Fruit fly (Drosophila melanogaster) whole organism, embryonic: ENCODE measurements around the gene Nepl14.
A peak's percentile ranks its signal among the peaks of the same experiment; 100 is the strongest.

Experiments
- ATbp ChIP-seq: fragments of 200-800 bp; sonication (Bioruptor generic); optimal IDR thresholded peaks from 2 replicates; lab custom pipeline; 2017; ENCODE audit warnings: missing biosample characterization, mild to moderate bottlenecking, missing genetic modification characterization, missing genetic modification reagents
- B-H2 ChIP-seq: fragments of 200-800 bp; sonication (Bioruptor generic); optimal IDR thresholded peaks from 2 replicates; lab custom pipeline; 2018; ENCODE audit warnings: missing biosample characterization, mild to moderate bottlenecking, missing genetic modification characterization
- CG11504 ChIP-seq: fragments of 200-800 bp; sonication (Bioruptor generic); optimal IDR thresholded peaks from 3 replicates; lab custom pipeline; 2019; ENCODE audit warnings: missing biosample characterization, mild to moderate bottlenecking, missing genetic modification characterization, moderate library complexity
- CG12299 ChIP-seq: fragments of 200-800 bp; sonication (Bioruptor generic); optimal IDR thresholded peaks from 2 replicates; lab custom pipeline; 2018; ENCODE audit warnings: missing biosample characterization, mild to moderate bottlenecking, missing genetic modification characterization
- CG1233 ChIP-seq: fragments of 200-800 bp; sonication (Bioruptor generic); optimal IDR thresholded peaks from 4 replicates; lab custom pipeline; 2018; ENCODE audit warnings: missing biosample characterization, mild to moderate bottlenecking, missing genetic modification characterization
- CG13424 ChIP-seq: fragments of 200-800 bp; sonication (Bioruptor generic); optimal IDR thresholded peaks from 2 replicates; lab custom pipeline; 2019; ENCODE audit warnings: missing biosample characterization, mild to moderate bottlenecking, missing genetic modification characterization, moderate library complexity
- CG13624 ChIP-seq: fragments of 200-800 bp; sonication (Bioruptor generic); optimal IDR thresholded peaks from 2 replicates; lab custom pipeline; 2016; ENCODE audit warnings: missing biosample characterization, missing genetic modification characterization
- CG17385 ChIP-seq: fragments of 200-800 bp; sonication (Bioruptor generic); optimal IDR thresholded peaks from 3 replicates; lab custom pipeline; 2018; ENCODE audit warnings: missing biosample characterization, mild to moderate bottlenecking, missing genetic modification characterization
- CG18011 ChIP-seq: fragments of 200-800 bp; sonication (Bioruptor generic); optimal IDR thresholded peaks from 2 replicates; lab custom pipeline; 2017; ENCODE audit warnings: missing biosample characterization, missing genetic modification characterization, mild to moderate bottlenecking, moderate library complexity, missing genotype
- CG1832 ChIP-seq: fragments of 200-800 bp; sonication (Bioruptor generic); optimal IDR thresholded peaks from 2 replicates; lab custom pipeline; 2017; ENCODE audit warnings: missing biosample characterization, mild to moderate bottlenecking, missing genetic modification characterization, inconsistent platforms
- CG3995 ChIP-seq: fragments of 200-800 bp; sonication (Bioruptor generic); optimal IDR thresholded peaks from 3 replicates; lab custom pipeline; 2016; ENCODE audit warnings: missing biosample characterization, missing genetic modification characterization
- CG4282 ChIP-seq: fragments of 200-800 bp; sonication (Bioruptor generic); optimal IDR thresholded peaks from 2 replicates; lab custom pipeline; 2016; ENCODE audit warnings: missing biosample characterization, missing genetic modification characterization
- CG6683 ChIP-seq: fragments of 200-800 bp; sonication (Bioruptor generic); optimal IDR thresholded peaks from 2 replicates; lab custom pipeline; 2017; ENCODE audit warnings: missing biosample characterization, mild to moderate bottlenecking, missing genetic modification characterization, missing genetic modification reagents
- CG6791 ChIP-seq: fragments of 200-800 bp; sonication (Bioruptor generic); IDR thresholded peaks from 3 replicates; pipeline ENCODE4 v1.3.6; 2022; ENCODE audit warnings: missing biosample characterization, missing genetic modification characterization; ENCODE audit not compliant: partially characterized antibody
- CG7745 ChIP-seq: fragments of 200-800 bp; sonication (Bioruptor generic); optimal IDR thresholded peaks from 2 replicates; lab custom pipeline; 2018; ENCODE audit warnings: missing biosample characterization, mild to moderate bottlenecking, missing genetic modification characterization, moderate library complexity
- CG7839 ChIP-seq: fragments of 200-800 bp; sonication (Bioruptor generic); optimal IDR thresholded peaks from 3 replicates; lab custom pipeline; 2018; ENCODE audit warnings: missing biosample characterization, mild to moderate bottlenecking, missing genetic modification characterization, moderate library complexity
- CG7963 ChIP-seq: fragments of 200-800 bp; sonication (Bioruptor generic); IDR thresholded peaks from 3 replicates; pipeline ENCODE4 v1.3.6; 2022; ENCODE audit warnings: missing biosample characterization, missing genetic modification characterization; ENCODE audit not compliant: partially characterized antibody
- CG9797 ChIP-seq: fragments of 200-800 bp; sonication (Bioruptor generic); optimal IDR thresholded peaks from 3 replicates; lab custom pipeline; 2018; ENCODE audit warnings: missing biosample characterization, mild to moderate bottlenecking, missing genetic modification characterization
- CTCF ChIP-seq: fragments of 200-800 bp; sonication (Bioruptor generic); optimal IDR thresholded peaks from 2 replicates; lab custom pipeline; 2017; ENCODE audit warnings: missing biosample characterization, mild to moderate bottlenecking, missing genetic modification characterization, moderate library complexity
- CoRest ChIP-seq: fragments of 200-800 bp; sonication (Bioruptor generic); optimal IDR thresholded peaks from 3 replicates; lab custom pipeline; 2018; ENCODE audit warnings: missing biosample characterization, mild to moderate bottlenecking, missing genetic modification characterization, moderate library complexity
- Dek ChIP-seq: fragments of 200-800 bp; sonication (Bioruptor generic); optimal IDR thresholded peaks from 3 replicates; lab custom pipeline; 2019; ENCODE audit warnings: missing biosample characterization, mild to moderate bottlenecking, missing genetic modification characterization, moderate library complexity
- Dp ChIP-seq: fragments of 200-800 bp; sonication (Bioruptor generic); optimal IDR thresholded peaks from 2 replicates; lab custom pipeline; 2018; ENCODE audit warnings: missing biosample characterization, mild to moderate bottlenecking, missing genetic modification characterization, moderate library complexity
- HLHmδ ChIP-seq: fragments of 200-800 bp; sonication (Bioruptor generic); optimal IDR thresholded peaks from 2 replicates; lab custom pipeline; 2018; ENCODE audit warnings: missing biosample characterization, mild to moderate bottlenecking, missing genetic modification characterization, moderate library complexity
- HmgZ ChIP-seq: fragments of 200-800 bp; sonication (Bioruptor generic); optimal IDR thresholded peaks from 2 replicates; lab custom pipeline; 2018; ENCODE audit warnings: missing biosample characterization, mild to moderate bottlenecking, missing genetic modification characterization
- Hr39 ChIP-seq: fragments of >200 bp; optimal IDR thresholded peaks from 2 replicates; lab custom pipeline; 2017
- Jarid2 ChIP-seq: fragments of 200-800 bp; sonication (Bioruptor generic); optimal IDR thresholded peaks from 3 replicates; lab custom pipeline; 2017; ENCODE audit warnings: mild to moderate bottlenecking, missing biosample characterization, missing genetic modification reagents, missing genetic modification characterization
- Max ChIP-seq: fragments of 200-800 bp; sonication (Bioruptor generic); optimal IDR thresholded peaks from 2 replicates; lab custom pipeline; 2016; ENCODE audit warnings: missing biosample characterization, mild to moderate bottlenecking, missing genetic modification characterization
- NC2α ChIP-seq: fragments of 200-800 bp; sonication (Bioruptor generic); optimal IDR thresholded peaks from 2 replicates; lab custom pipeline; 2016; ENCODE audit warnings: missing biosample characterization, missing genetic modification characterization
- Opbp ChIP-seq: fragments of 200-800 bp; sonication (Bioruptor generic); IDR thresholded peaks from 3 replicates; pipeline ENCODE4 v1.3.6; 2022; ENCODE audit warnings: missing biosample characterization, missing genetic modification characterization; ENCODE audit not compliant: partially characterized antibody
- Scr ChIP-seq: fragments of 200-800 bp; sonication (Bioruptor generic); IDR thresholded peaks from 2 replicates; pipeline ENCODE4 v1.3.6; 2022; ENCODE audit warnings: missing biosample characterization, missing genetic modification characterization; ENCODE audit not compliant: partially characterized antibody
- Side ChIP-seq: fragments of 200-800 bp; sonication (Bioruptor generic); optimal IDR thresholded peaks from 2 replicates; lab custom pipeline; 2016; ENCODE audit warnings: missing biosample characterization, missing genetic modification characterization
- Sox102F ChIP-seq: fragments of 200-800 bp; sonication (Bioruptor generic); optimal IDR thresholded peaks from 2 replicates; lab custom pipeline; 2018; ENCODE audit warnings: missing biosample characterization, mild to moderate bottlenecking, missing genetic modification characterization, moderate library complexity
- Spps ChIP-seq: fragments of 200-800 bp; sonication (Bioruptor generic); optimal IDR thresholded peaks from 2 replicates; lab custom pipeline; 2018; ENCODE audit warnings: missing biosample characterization, mild to moderate bottlenecking, missing genetic modification characterization
- Tbp ChIP-seq: fragments of >200 bp; optimal IDR thresholded peaks from 2 replicates; lab custom pipeline; 2018; ENCODE audit warnings: missing biosample characterization, missing genetic modification characterization
- amos ChIP-seq: fragments of 200-800 bp; sonication (Bioruptor generic); IDR thresholded peaks from 2 replicates; pipeline ENCODE4 v1.3.6; 2022; ENCODE audit warnings: missing biosample characterization, missing genetic modification characterization; ENCODE audit not compliant: partially characterized antibody
- ara ChIP-seq: fragments of 200-800 bp; sonication (Bioruptor generic); IDR thresholded peaks from 2 replicates; pipeline ENCODE4 v1.3.6; 2022; ENCODE audit warnings: missing biosample characterization, missing genetic modification characterization
- ato ChIP-seq: fragments of 200-800 bp; sonication (Bioruptor generic); IDR thresholded peaks from 2 replicates; pipeline ENCODE4 v1.3.6; 2022; ENCODE audit warnings: missing biosample characterization, missing genetic modification characterization; ENCODE audit not compliant: partially characterized antibody
- chinmo ChIP-seq: fragments of 200-800 bp; sonication (Bioruptor generic); IDR thresholded peaks from 4 replicates; pipeline ENCODE4 v1.3.6; 2022; ENCODE audit warnings: missing biosample characterization, missing genetic modification characterization; ENCODE audit not compliant: partially characterized antibody
- crc ChIP-seq: fragments of 200-800 bp; sonication (Bioruptor generic); optimal IDR thresholded peaks from 2 replicates; lab custom pipeline; 2016; ENCODE audit warnings: missing biosample characterization, missing genetic modification characterization
- ems ChIP-seq: fragments of 200-800 bp; sonication (Bioruptor generic); optimal IDR thresholded peaks from 3 replicates; lab custom pipeline; 2016; ENCODE audit warnings: missing biosample characterization, missing genetic modification characterization
- grn ChIP-seq: fragments of 200-800 bp; sonication (Bioruptor generic); optimal IDR thresholded peaks from 3 replicates; lab custom pipeline; 2017; ENCODE audit warnings: missing biosample characterization, missing genetic modification characterization
- nmo ChIP-seq: fragments of 200-800 bp; sonication (Bioruptor generic); optimal IDR thresholded peaks from 2 replicates; lab custom pipeline; 2018; ENCODE audit warnings: missing biosample characterization, mild to moderate bottlenecking, missing genetic modification characterization, moderate library complexity
- pita ChIP-seq: fragments of 200-800 bp; sonication (Bioruptor generic); optimal IDR thresholded peaks from 2 replicates; lab custom pipeline; 2017; ENCODE audit warnings: missing biosample characterization, mild to moderate bottlenecking, missing genetic modification characterization
- sisA ChIP-seq: fragments of 200-800 bp; sonication (Bioruptor generic); IDR thresholded peaks from 2 replicates; pipeline ENCODE4 v1.3.6; 2022; ENCODE audit warnings: missing biosample characterization, missing genetic modification characterization
- slbo ChIP-seq: fragments of 200-800 bp; sonication (Bioruptor generic); IDR thresholded peaks from 2 replicates; pipeline ENCODE4 v1.3.6; 2022; ENCODE audit warnings: missing biosample characterization, missing genetic modification characterization
- so ChIP-seq: fragments of 200-800 bp; sonication (Bioruptor generic); IDR thresholded peaks from 3 replicates; pipeline ENCODE4 v1.3.6; 2022; ENCODE audit warnings: missing biosample characterization, missing genetic modification characterization
- tna ChIP-seq: fragments of 200-800 bp; sonication (Bioruptor generic); IDR thresholded peaks from 2 replicates; pipeline ENCODE4 v1.3.6; 2022; ENCODE audit warnings: missing biosample characterization, missing genetic modification characterization; ENCODE audit not compliant: partially characterized antibody
- trem ChIP-seq: fragments of 200-800 bp; optimal IDR thresholded peaks from 3 replicates; lab custom pipeline; 2019; ENCODE audit warnings: missing biosample characterization, mild to moderate bottlenecking, missing genetic modification characterization, moderate library complexity
- vvl ChIP-seq: fragments of 200-800 bp; sonication (Bioruptor generic); IDR thresholded peaks from 2 replicates; pipeline ENCODE4 v1.3.6; 2022; ENCODE audit warnings: missing biosample characterization, missing genetic modification characterization
- zen ChIP-seq: fragments of 200-800 bp; sonication (Bioruptor generic); optimal IDR thresholded peaks from 3 replicates; lab custom pipeline; 2018; ENCODE audit warnings: missing biosample characterization, mild to moderate bottlenecking, missing genetic modification characterization, moderate library complexity

Nepl14 gene

DNA sequence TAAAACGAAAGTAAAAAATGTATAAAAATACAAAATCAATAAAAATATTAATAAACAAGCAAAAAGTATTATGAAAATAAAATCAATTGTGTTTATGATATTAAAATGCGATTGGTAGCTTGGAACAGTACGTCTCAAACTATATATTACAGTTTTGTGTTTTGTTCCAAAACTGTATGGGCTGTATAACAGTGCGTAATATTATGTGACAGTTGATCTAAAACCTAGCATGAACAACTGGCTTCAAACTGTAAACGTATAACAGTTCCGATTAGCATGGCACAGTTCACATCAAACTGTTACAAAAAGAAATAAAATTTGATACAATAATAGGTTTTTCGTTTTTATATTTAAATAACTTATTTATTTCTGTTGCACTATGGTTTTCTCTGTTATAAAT is 30.4 kb upstream of the Nepl14 start (continued):
- TF ChIP-seq CG11504 (tag; lab: Kevin White, UChicago) = peak; percentile 68
- TF ChIP-seq NC2α = no peak
- no peak for TF ChIP-seq CG1233 (GFP tag; lab: Kevin White, UChicago)
- peak; percentile 45; the same call in 1 of the 2 replicates for TF ChIP-seq ato (GFP tag; lab: Robert Waterston, UW)
- TF ChIP-seq grn = peak; percentile 20
- TF ChIP-seq Side (GFP tag; lab: Kevin White, UChicago) = no peak
- peak; percentile 37 for TF ChIP-seq B-H2 (GFP tag; lab: Kevin White, UChicago)
- TF ChIP-seq Spps = no peak
- TF ChIP-seq HLHmδ (GFP tag; lab: Kevin White, UChicago) = no peak
- no peak for TF ChIP-seq CG4282
- TF ChIP-seq CG7745 (tag; lab: Kevin White, UChicago) = no peak
- TF ChIP-seq tna (GFP tag; lab: Robert Waterston, UW) = peak; percentile 47; the same call in 1 of the 2 replicates
- no peak for TF ChIP-seq so (GFP tag; lab: Robert Waterston, UW)
- TF ChIP-seq Tbp (GFP tag; lab: Kevin White, UChicago) = peak; percentile 84
- TF ChIP-seq CG13624 = no peak
- no peak for TF ChIP-seq CG6683 (GFP tag; lab: Kevin White, UChicago)
- TF ChIP-seq vvl (GFP tag; lab: Robert Waterston, UW) = 0 out of 2 replicates have a peak, but pooled peaks have one; percentile 6
- TF ChIP-seq crc (GFP tag; lab: Kevin White, UChicago) = no peak
- peak; percentile 71; the same call in 1 of the 3 replicates for TF ChIP-seq CG6791 (GFP tag; lab: Robert Waterston, UW)
- peak; percentile 30 for TF ChIP-seq HmgZ
- TF ChIP-seq ara (GFP tag; lab: Robert Waterston, UW) = no peak
- TF ChIP-seq nmo (GFP tag; lab: Kevin White, UChicago) = peak; percentile 55
- no peak for TF ChIP-seq Max (GFP tag; lab: Kevin White, UChicago)
- peak; percentile 53 for TF ChIP-seq Scr (GFP tag; lab: Robert Waterston, UW)
- peak; percentile 42 for TF ChIP-seq CG7839 (tag; lab: Kevin White, UChicago)
- no peak for TF ChIP-seq CG17385 (GFP tag; lab: Kevin White, UChicago)
- peak; percentile 81 for TF ChIP-seq Opbp (GFP tag; lab: Robert Waterston, UW)
- no peak for TF ChIP-seq CG12299 (tag; lab: Kevin White, UChicago)
- TF ChIP-seq sisA = no peak
- TF ChIP-seq CG18011 (GFP tag; lab: Kevin White, UChicago) = no peak
- peak; percentile 70 for TF ChIP-seq pita (GFP tag; lab: Kevin White, UChicago)
- peak; percentile 6 for TF ChIP-seq trem
- TF ChIP-seq CG9797 (GFP tag; lab: Kevin White, UChicago) = no peak
- peak; percentile 64 for TF ChIP-seq Dek
- TF ChIP-seq Sox102F (GFP tag; lab: Kevin White, UChicago) = no peak
- no peak for TF ChIP-seq ems (GFP tag; lab: Kevin White, UChicago)
- no peak for TF ChIP-seq CG3995
- TF ChIP-seq ATbp (GFP tag; lab: Kevin White, UChicago) = no peak
- 0 out of 4 replicates have a peak, but pooled peaks have one; percentile 43 for TF ChIP-seq chinmo (GFP tag; lab: Robert Waterston, UW)
- 0 out of 3 replicates have a peak, but pooled peaks have one; percentile 25 for TF ChIP-seq CG7963 (GFP tag; lab: Robert Waterston, UW)
- peak; percentile 1 for TF ChIP-seq Jarid2 (GFP tag; lab: Kevin White, UChicago)
- TF ChIP-seq CG1832 (GFP tag; lab: Kevin White, UChicago) = no peak
- peak; percentile 42 for TF ChIP-seq CoRest (tag; lab: Kevin White, UChicago)
- TF ChIP-seq CG13424 (tag; lab: Kevin White, UChicago) = peak; percentile 19
- no peak for TF ChIP-seq Dp (GFP tag; lab: Kevin White, UChicago)
- peak; percentile 64; the same call in 1 of the 2 replicates for TF ChIP-seq amos (GFP tag; lab: Robert Waterston, UW)
- TF ChIP-seq Hr39 (lab: Kevin White, UChicago) = no peak
- peak; percentile 55 for TF ChIP-seq zen (tag; lab: Kevin White, UChicago)
- 0 out of 2 replicates have a peak, but pooled peaks have one; percentile 13 for TF ChIP-seq slbo (GFP tag; lab: Robert Waterston, UW)
- peak; percentile 64 for TF ChIP-seq CTCF (GFP tag; lab: Kevin White, UChicago)
